Worm (Caenorhabditis elegans): ENCODE measurements around the gene F17C8.7.

ce11 chrIII:4706678-4707077 lies 28.9 kb upstream of the F17C8.7 start, which contains the start of gene T04A8.13:
- TF ChIP-seq tbx-7 (tag; optimal IDR thresholded peaks at IDR 0.05) (no peak), ama-1 (optimal IDR thresholded peaks at IDR 0.05) (no peak), unc-3 (GFP tag; conservative IDR thresholded peaks at IDR 0.05) (no peak), unc-3 (tag; optimal IDR thresholded peaks at IDR 0.05) (no peak), fkh-6 (tag; optimal IDR thresholded peaks at IDR 0.05) (no peak), hlh-8 (tag; optimal IDR thresholded peaks at IDR 0.05) (no peak), pqm-1 (tag; optimal IDR thresholded peaks at IDR 0.05) (no peak), ceh-48 (tag; optimal IDR thresholded peaks at IDR 0.05) (no peak), mec-3 (tag; optimal IDR thresholded peaks at IDR 0.05; ENCODE audit: borderline replicate concordance) (no peak), C08G9.2 (tag; optimal IDR thresholded peaks at IDR 0.05) (no peak), nfya-1 (tag; optimal IDR thresholded peaks at IDR 0.05) (no peak), ceh-2 (tag; optimal IDR thresholded peaks at IDR 0.05) (no peak)

Data from whole organism, late embryonic.